Fruit fly (Drosophila melanogaster) whole organism, pupa: Measurements from ENCODE around the gene CG32248.

Experiments used
- CG10348 ChIP-seq: fragments of 200-800 bp; sonication (Bioruptor generic); IDR thresholded peaks from 2 replicates; pipeline ENCODE4 v1.3.6; 2022; ENCODE audit warnings: missing biosample characterization, missing genetic modification characterization
- CG12605 ChIP-seq: fragments of 200-800 bp; sonication (Bioruptor generic); IDR thresholded peaks from 2 replicates; pipeline ENCODE4 v1.3.6; 2022; ENCODE audit warnings: missing biosample characterization, missing genetic modification characterization
- CG13204 ChIP-seq: fragments of 200-800 bp; sonication (Bioruptor generic); optimal IDR thresholded peaks from 2 replicates; lab custom pipeline; 2018; ENCODE audit warnings: missing biosample characterization, mild to moderate bottlenecking, missing genetic modification characterization, moderate library complexity
- CG14655 ChIP-seq: fragments of 200-800 bp; sonication (Bioruptor generic); optimal IDR thresholded peaks from 3 replicates; lab custom pipeline; 2017; ENCODE audit warnings: mild to moderate bottlenecking, missing biosample characterization, missing genetic modification reagents, missing genetic modification characterization
- CG15710 ChIP-seq: fragments of 200-800 bp; sonication (Bioruptor generic); optimal IDR thresholded peaks from 2 replicates; lab custom pipeline; 2018; ENCODE audit warnings: missing biosample characterization, mild to moderate bottlenecking, missing genetic modification characterization, moderate library complexity
- CG17806 ChIP-seq: fragments of 200-800 bp; sonication (Bioruptor generic); optimal IDR thresholded peaks from 2 replicates; lab custom pipeline; 2018; ENCODE audit warnings: missing biosample characterization, mild to moderate bottlenecking, missing genetic modification characterization, moderate library complexity
- CG32121 ChIP-seq: fragments of 200-800 bp; sonication (Bioruptor generic); IDR thresholded peaks from 2 replicates; pipeline ENCODE4 v1.3.6; 2022; ENCODE audit warnings: missing biosample characterization, missing genetic modification characterization
- CG34367 ChIP-seq: fragments of 200-800 bp; sonication (Bioruptor generic); optimal IDR thresholded peaks from 2 replicates; lab custom pipeline; 2018; ENCODE audit warnings: missing biosample characterization, mild to moderate bottlenecking, missing genetic modification characterization
- CG4496 ChIP-seq: fragments of 200-800 bp; sonication (Bioruptor generic); IDR thresholded peaks from 3 replicates; pipeline ENCODE4 v1.3.6; 2022; ENCODE audit warnings: missing biosample characterization, missing genetic modification characterization
- CG8159 ChIP-seq: fragments of 200-800 bp; sonication (Bioruptor generic); optimal IDR thresholded peaks from 3 replicates; lab custom pipeline; 2018; ENCODE audit warnings: missing biosample characterization, mild to moderate bottlenecking, missing genetic modification characterization, moderate library complexity
- CG8301 ChIP-seq: fragments of 200-800 bp; sonication (Bioruptor generic); optimal IDR thresholded peaks from 2 replicates; lab custom pipeline; 2018; ENCODE audit warnings: missing biosample characterization, mild to moderate bottlenecking, missing genetic modification characterization
- CG9948 ChIP-seq: fragments of 200-800 bp; sonication (Bioruptor generic); optimal IDR thresholded peaks from 2 replicates; lab custom pipeline; 2018; ENCODE audit warnings: missing biosample characterization, mild to moderate bottlenecking, missing genetic modification characterization, moderate library complexity
- D1 ChIP-seq: fragments of 200-800 bp; sonication (Bioruptor generic); optimal IDR thresholded peaks from 2 replicates; lab custom pipeline; 2018; ENCODE audit warnings: missing biosample characterization, mild to moderate bottlenecking, missing genetic modification characterization, moderate library complexity
- EcR ChIP-seq: fragments of 200-800 bp; sonication (Bioruptor generic); optimal IDR thresholded peaks from 3 replicates; lab custom pipeline; 2019; ENCODE audit warnings: missing biosample characterization, missing genetic modification characterization, mild to moderate bottlenecking, moderate library complexity, missing genetic modification reagents
- Ets98B ChIP-seq: fragments of 200-800 bp; sonication (Bioruptor generic); IDR thresholded peaks from 2 replicates; pipeline ENCODE4 v1.3.6; 2022; ENCODE audit warnings: missing biosample characterization, missing genetic modification characterization
- Pif1A ChIP-seq: fragments of 200-800 bp; sonication (Bioruptor generic); optimal IDR thresholded peaks from 3 replicates; lab custom pipeline; 2016; ENCODE audit warnings: missing biosample characterization, missing genetic modification characterization
- Pif1B ChIP-seq: fragments of 200-800 bp; sonication (Bioruptor generic); optimal IDR thresholded peaks from 3 replicates; lab custom pipeline; 2016; ENCODE audit warnings: missing biosample characterization, missing genetic modification characterization
- Snoo ChIP-seq: fragments of 200-800 bp; sonication (Bioruptor generic); optimal IDR thresholded peaks from 3 replicates; lab custom pipeline; 2017; ENCODE audit warnings: missing biosample characterization, mild to moderate bottlenecking, missing genetic modification characterization, inconsistent platforms
- fd96Ca ChIP-seq: fragments of 200-800 bp; sonication (Bioruptor generic); IDR thresholded peaks from 3 replicates; pipeline ENCODE4 v1.3.6; 2022; ENCODE audit warnings: missing biosample characterization, missing genetic modification characterization
- gl ChIP-seq: fragments of 200-800 bp; sonication (Bioruptor generic); optimal IDR thresholded peaks from 2 replicates; lab custom pipeline; 2018; ENCODE audit warnings: missing biosample characterization, mild to moderate bottlenecking, missing genetic modification characterization
- rn ChIP-seq: fragments of 200-800 bp; sonication (Bioruptor generic); IDR thresholded peaks from 2 replicates; pipeline ENCODE4 v1.3.6; 2022; ENCODE audit warnings: missing biosample characterization, missing genetic modification characterization

Gene CG32248

dm6 chr3L:4436421-4436820 is 35.1 kb upstream of the CG32248 start, which contains the start of gene CG15021:
Gene CG15021, plus strand, starts transcription at chr3L:4436721.
- no peak for TF ChIP-seq CG9948 (tag; lab: Kevin White, UChicago)
- no peak for TF ChIP-seq CG14655 (GFP tag; lab: Kevin White, UChicago)

DNA sequence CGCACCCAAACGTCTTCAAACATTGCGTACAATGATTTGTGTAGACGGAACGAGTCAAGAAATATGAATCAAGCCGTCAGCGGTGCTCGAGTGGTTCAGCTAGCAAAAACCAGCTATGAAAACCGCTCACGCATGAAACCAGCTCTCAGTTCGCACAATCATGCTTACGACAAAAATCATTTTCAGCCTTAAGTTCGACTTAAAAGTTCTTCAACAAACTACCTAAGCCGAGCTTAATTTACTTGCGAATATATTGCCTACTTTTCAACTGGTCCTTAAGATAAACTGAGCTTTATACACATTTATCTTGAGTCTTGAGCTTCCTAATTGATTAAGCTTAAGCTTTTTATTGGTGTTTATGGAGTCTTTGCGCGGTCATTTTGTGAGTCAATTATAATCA is 31.4 kb upstream of the CG32248 start:
- TF ChIP-seq Ets98B (GFP tag; lab: Robert Waterston, UW): no peak
- TF ChIP-seq CG14655 (GFP tag; lab: Kevin White, UChicago): no peak
- TF ChIP-seq rn (GFP tag; lab: Robert Waterston, UW): no peak
- no peak for TF ChIP-seq CG9948 (tag; lab: Kevin White, UChicago)
- no peak for TF ChIP-seq D1 (tag; lab: Kevin White, UChicago)
- no peak for TF ChIP-seq CG8159
- TF ChIP-seq fd96Ca (GFP tag; lab: Robert Waterston, UW): no peak
- TF ChIP-seq, all 21 proteins: peak for 0

DNA sequence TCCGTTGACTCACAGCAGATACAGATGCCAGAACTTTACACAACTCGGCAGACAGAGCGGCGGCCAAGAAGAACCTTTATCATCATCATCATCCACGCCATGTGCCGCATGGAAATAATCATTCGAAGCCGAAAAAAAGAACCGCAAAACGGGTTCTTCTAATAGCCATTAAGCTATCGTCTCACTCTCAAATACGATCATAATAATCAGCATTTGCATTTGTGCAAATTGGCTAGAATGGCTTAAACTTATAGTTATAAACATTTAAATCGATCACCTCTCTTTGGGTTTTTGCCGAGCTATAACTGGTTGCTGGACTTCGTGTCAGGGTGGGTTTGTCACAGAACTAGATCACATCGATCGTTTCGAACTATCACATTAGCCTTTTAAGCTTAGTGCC is 29.4 kb upstream of the CG32248 start:
- no peak for TF ChIP-seq CG14655 (GFP tag; lab: Kevin White, UChicago)
- TF ChIP-seq fd96Ca (GFP tag; lab: Robert Waterston, UW): no peak
- TF ChIP-seq, all 21 proteins: peak for 0

DNA sequence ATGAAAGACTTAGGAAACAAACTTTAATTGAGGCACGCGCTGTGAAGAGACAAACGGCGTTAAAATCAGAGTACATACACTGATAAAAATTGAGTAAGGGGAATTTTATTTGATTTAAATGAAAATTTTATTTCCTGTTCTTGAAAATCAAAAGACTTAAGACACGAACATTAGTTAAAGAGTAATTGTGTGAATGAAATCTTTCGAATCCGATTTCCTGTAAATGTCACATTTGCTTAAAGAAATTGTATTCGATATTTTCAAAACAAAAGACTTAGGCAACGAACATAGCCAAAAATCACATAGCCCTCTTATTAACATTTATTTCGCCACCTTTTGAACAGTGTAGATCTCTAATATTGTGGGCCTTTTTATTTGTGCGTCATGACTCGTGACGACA is 25.7 kb upstream of the CG32248 start:
- TF ChIP-seq CG34367 (tag; lab: Kevin White, UChicago): no peak
- no peak for TF ChIP-seq gl (tag; lab: Kevin White, UChicago)
- no peak for TF ChIP-seq EcR (GFP tag; lab: Kevin White, UChicago)
- no peak for TF ChIP-seq CG12605 (GFP tag; lab: Robert Waterston, UW)
- no peak for TF ChIP-seq CG10348 (GFP tag; lab: Robert Waterston, UW)
- no peak for TF ChIP-seq CG17806 (tag; lab: Kevin White, UChicago)
- TF ChIP-seq Pif1B (GFP tag; lab: Kevin White, UChicago): no peak
- no peak for TF ChIP-seq Snoo (tag; lab: Kevin White, UChicago)
- no peak for TF ChIP-seq CG4496 (GFP tag; lab: Robert Waterston, UW)
- no peak for TF ChIP-seq fd96Ca (GFP tag; lab: Robert Waterston, UW)
- TF ChIP-seq CG32121: no peak
- TF ChIP-seq D1 (tag; lab: Kevin White, UChicago): no peak
- TF ChIP-seq CG8301 (tag; lab: Kevin White, UChicago): no peak
- TF ChIP-seq CG15710 (tag; lab: Kevin White, UChicago): no peak
- no peak for TF ChIP-seq Pif1A (GFP tag; lab: Kevin White, UChicago)
- TF ChIP-seq CG14655 (GFP tag; lab: Kevin White, UChicago): no peak
- no peak for TF ChIP-seq CG9948 (tag; lab: Kevin White, UChicago)
- no peak for TF ChIP-seq rn (GFP tag; lab: Robert Waterston, UW)

DNA sequence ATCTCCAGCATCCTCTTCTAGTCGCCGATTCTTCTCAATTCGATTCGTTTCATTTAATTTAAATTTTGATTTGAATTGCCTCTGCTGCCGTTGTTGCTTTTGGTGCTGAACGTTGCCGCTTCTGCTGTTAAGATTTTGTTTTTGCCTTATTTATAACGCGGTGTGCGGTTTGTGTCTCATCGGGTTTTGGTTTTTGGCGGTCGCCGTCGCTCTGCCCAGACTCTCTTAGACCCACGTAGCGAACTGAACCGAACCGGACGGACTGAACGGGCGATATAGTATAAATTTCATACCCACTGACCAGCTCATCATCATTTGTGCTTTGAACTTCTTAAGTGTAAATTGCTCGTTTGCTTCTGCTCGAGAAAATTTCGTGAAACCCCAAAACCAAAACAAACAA is 25.3 kb upstream of the CG32248 start, which contains the start of gene CG12607:
CG12607 (plus strand) TSS at position 301 of the 400 bp plus-strand sequence.
- no peak for TF ChIP-seq CG17806 (tag; lab: Kevin White, UChicago)
- no peak for TF ChIP-seq gl (tag; lab: Kevin White, UChicago)
- TF ChIP-seq CG10348 (GFP tag; lab: Robert Waterston, UW): no peak
- TF ChIP-seq CG13204 (GFP tag; lab: Kevin White, UChicago): no peak
- no peak for TF ChIP-seq fd96Ca (GFP tag; lab: Robert Waterston, UW)
- TF ChIP-seq CG14655 (GFP tag; lab: Kevin White, UChicago): no peak
- no peak for TF ChIP-seq CG4496 (GFP tag; lab: Robert Waterston, UW)
- no peak for TF ChIP-seq D1 (tag; lab: Kevin White, UChicago)
- no peak for TF ChIP-seq Ets98B (GFP tag; lab: Robert Waterston, UW)
- no peak for TF ChIP-seq CG9948 (tag; lab: Kevin White, UChicago)
- TF ChIP-seq CG34367 (tag; lab: Kevin White, UChicago): no peak
- TF ChIP-seq CG8301 (tag; lab: Kevin White, UChicago): no peak
- TF ChIP-seq Snoo (tag; lab: Kevin White, UChicago): no peak
- no peak for TF ChIP-seq EcR (GFP tag; lab: Kevin White, UChicago)
- no peak for TF ChIP-seq rn (GFP tag; lab: Robert Waterston, UW)

- no peak for TF ChIP-seq rn (GFP tag; lab: Robert Waterston, UW)
- TF ChIP-seq CG4496 (GFP tag; lab: Robert Waterston, UW): no peak
- TF ChIP-seq D1 (tag; lab: Kevin White, UChicago): no peak
- no peak for TF ChIP-seq CG32121
- TF ChIP-seq CG15710 (tag; lab: Kevin White, UChicago): no peak
- no peak for TF ChIP-seq CG9948 (tag; lab: Kevin White, UChicago)
These were observed 24.3 kb upstream of the CG32248 start for dm6 chr3L:4447229-4447628.

- TF ChIP-seq CG15710 (tag; lab: Kevin White, UChicago) (no peak), CG4496 (GFP tag; lab: Robert Waterston, UW) (no peak)
These were observed 13.5 kb upstream of the CG32248 start, which contains the start of gene CG11345 for dm6 chr3L:4458063-4458462. Gene CG11345, minus strand, starts transcription at chr3L:4458163.
